Fruit fly (Drosophila melanogaster): Measurements from ENCODE around the gene CG17734.
A peak's percentile ranks its signal among the peaks of the same experiment; 100 is the strongest.

CG17734 gene

dm6 chr3R:11214449-11214950, 29.3 kb downstream of the CG17734 start, which contains the start of gene ZnT86D (continued):
- TF ChIP-seq al (GFP tag; IDR thresholded peaks at IDR 0.05) (peak; percentile 58; the same call in 1 of the 2 replicates), knrl (GFP tag; IDR thresholded peaks at IDR 0.05; ENCODE audit: partially characterized antibody) (no peak), esg (GFP tag; conservative IDR thresholded peaks at IDR 0.05) (no peak), Dll (GFP tag; IDR thresholded peaks at IDR 0.05; ENCODE audit: partially characterized antibody) (no peak), ind (GFP tag; optimal IDR thresholded peaks at IDR 0.05) (peak; percentile 59), CG9437 (GFP tag; optimal IDR thresholded peaks at IDR 0.05) (peak; percentile 60), dati (GFP tag; IDR thresholded peaks at IDR 0.05) (no peak), ato (GFP tag; IDR thresholded peaks at IDR 0.05; ENCODE audit: partially characterized antibody) (no peak), bigmax (GFP tag; optimal IDR thresholded peaks at IDR 0.05) (peak; percentile 13), sim (GFP tag; IDR thresholded peaks at IDR 0.05) (no peak), Rx (GFP tag; IDR thresholded peaks at IDR 0.05) (no peak), unc-4 (GFP tag; IDR thresholded peaks at IDR 0.05; ENCODE audit: partially characterized antibody) (peak; percentile 43; the same call in 1 of the 2 replicates), CG16863 (GFP tag; optimal IDR thresholded peaks at IDR 0.05) (peak; percentile 30), ewg (GFP tag; optimal IDR thresholded peaks at IDR 0.05) (peak; percentile 10), CG4282 (GFP tag; optimal IDR thresholded peaks at IDR 0.05) (no peak), CG7556 (GFP tag; optimal IDR thresholded peaks at IDR 0.05) (peak; percentile 68), Lhr (GFP tag; optimal IDR thresholded peaks at IDR 0.05) (no peak), CG11398 (GFP tag; optimal IDR thresholded peaks at IDR 0.05) (peak; percentile 2), CG33213 (GFP tag; optimal IDR thresholded peaks at IDR 0.05) (no peak), hb (GFP tag; IDR thresholded peaks at IDR 0.05; ENCODE audit: partially characterized antibody) (no peak), BEAF-32 (GFP tag; optimal IDR thresholded peaks at IDR 0.05) (peak; percentile 44), stc (GFP tag; IDR thresholded peaks at IDR 0.05) (no peak), CG7372 (GFP tag; IDR thresholded peaks at IDR 0.05) (no peak), Ptx1 (GFP tag; IDR thresholded peaks at IDR 0.05) (peak; percentile 68), nerfin-2 (GFP tag; IDR thresholded peaks at IDR 0.05; ENCODE audit: partially characterized antibody) (no peak), dysf (GFP tag; IDR thresholded peaks at IDR 0.05) (peak; percentile 63; the same call in 2 of the 3 replicates), CG10959 (GFP tag; IDR thresholded peaks at IDR 0.05) (no peak), Atf6 (GFP tag; IDR thresholded peaks at IDR 0.05) (no peak; the same call in 1 of the 2 replicates), Lpt (GFP tag; optimal IDR thresholded peaks at IDR 0.05) (no peak), Lim3 (GFP tag; IDR thresholded peaks at IDR 0.05) (no peak), Tbp (GFP tag; optimal IDR thresholded peaks at IDR 0.05) (no peak), CG8281 (tag; optimal IDR thresholded peaks at IDR 0.05) (peak; percentile 33), B-H2 (GFP tag; optimal IDR thresholded peaks at IDR 0.05) (peak; percentile 70), CrebB (tag; optimal IDR thresholded peaks at IDR 0.05) (peak; percentile 69), tio (GFP tag; optimal IDR thresholded peaks at IDR 0.05) (no peak), CG12299 (tag; optimal IDR thresholded peaks at IDR 0.05) (peak; percentile 36), Eip74EF (GFP tag; optimal IDR thresholded peaks at IDR 0.05) (peak in 1 of 2 experiments; percentile 46), fd3F (GFP tag; optimal IDR thresholded peaks at IDR 0.05) (peak; percentile 35), lmd (GFP tag; IDR thresholded peaks at IDR 0.05) (peak; percentile 56; the same call in 1 of the 2 replicates), Usf (GFP tag; optimal IDR thresholded peaks at IDR 0.05) (no peak), CG11723 (GFP tag; optimal IDR thresholded peaks at IDR 0.05) (no peak), Dp (GFP tag; optimal IDR thresholded peaks at IDR 0.05) (peak; percentile 6), CG31388 (GFP tag; optimal IDR thresholded peaks at IDR 0.05) (no peak), Adf1 (GFP tag; IDR thresholded peaks at IDR 0.05) (no peak), Dref (GFP tag; IDR thresholded peaks at IDR 0.05) (no peak), CG3407 (GFP tag; optimal IDR thresholded peaks at IDR 0.05) (no peak), prd (optimal IDR thresholded peaks at IDR 0.05) (no peak), prd (GFP tag; IDR thresholded peaks at IDR 0.05) (peak; percentile 69), CG17361 (GFP tag; IDR thresholded peaks at IDR 0.05) (peak; percentile 84), CG32532 (GFP tag; IDR thresholded peaks at IDR 0.05) (peak; percentile 68), abd-A (tag; optimal IDR thresholded peaks at IDR 0.05) (no peak)
